Worm (Caenorhabditis elegans) whole organism, L2 larva: ENCODE data around the gene agr-1.

ENCODE experiments used
- R02D3.7 ChIP-seq: fragments of 150-350 bp; optimal IDR thresholded peaks from 2 replicates; lab custom pipeline; 2014; ENCODE audit warnings: missing biosample characterization, missing genetic modification characterization
- aly-2 ChIP-seq: fragments of 150-350 bp; optimal IDR thresholded peaks from 2 replicates; lab custom pipeline; 2014; ENCODE audit warnings: missing biosample characterization, missing genetic modification characterization
- ama-1 ChIP-seq: fragments of 150-350 bp; optimal IDR thresholded peaks from 2 replicates; lab custom pipeline; 2018; ENCODE audit warnings: inconsistent platforms
- blmp-1 ChIP-seq: sonication (generic microtip); optimal IDR thresholded peaks from 2 replicates; lab custom pipeline; 2017; ENCODE audit warnings: missing genetic modification characterization, mild to moderate bottlenecking, missing compliant biosample characterization, antibody characterized with exemption, moderate library complexity; ENCODE audit not compliant: insufficient read depth
- lin-13 ChIP-seq: fragments of 150-350 bp; optimal IDR thresholded peaks from 2 replicates; lab custom pipeline; 2014; ENCODE audit warnings: missing biosample characterization, missing genetic modification reagents, missing genetic modification characterization
- lin-39 ChIP-seq: fragments of 150-350 bp; optimal IDR thresholded peaks from 2 replicates; lab custom pipeline; 2014; ENCODE audit warnings: missing biosample characterization, missing genetic modification reagents, missing genetic modification characterization
- lsy-2 ChIP-seq, 2 experiments: fragments of 150-350 bp in 1 of 2; sonication (generic microtip) in 1 of 2; optimal IDR thresholded peaks; 2 replicates each; lab custom pipeline; 2014 to 2017; ENCODE audit warnings: missing biosample characterization in 2 of 2, missing genetic modification characterization in 2 of 2
- skn-1 ChIP-seq: sonication (generic microtip); optimal IDR thresholded peaks from 2 replicates; lab custom pipeline; 2017; ENCODE audit warnings: missing biosample characterization, missing genetic modification characterization
- zag-1 ChIP-seq: fragments of 150-350 bp; optimal IDR thresholded peaks from 2 replicates; lab custom pipeline; 2014; ENCODE audit warnings: missing biosample characterization, missing genetic modification characterization
- ztf-1 ChIP-seq: fragments of 200-800 bp; sonication (Bioruptor generic); conservative IDR thresholded peaks from 2 replicates; pipeline ENCODE4 v1.3.6; 2022; ENCODE audit warnings: missing genetic modification characterization, missing compliant biosample characterization
- ztf-11 ChIP-seq: sonication (generic microtip); optimal IDR thresholded peaks from 2 replicates; lab custom pipeline; 2017; ENCODE audit warnings: missing biosample characterization, missing genetic modification characterization
- ztf-4 ChIP-seq: fragments of 150-350 bp; optimal IDR thresholded peaks from 2 replicates; lab custom pipeline; 2014; ENCODE audit warnings: missing biosample characterization, missing genetic modification characterization

ce11 chrII:6820278-6820971, 45.4 kb upstream of the agr-1 start:
- TF ChIP-seq ama-1 (lab: Kevin White, UChicago) (no peak), lsy-2 (tag; optimal IDR thresholded peaks at IDR 0.05; lab: Kevin White, UChicago) (peak in 1 of 2 experiments; percentile 20), lin-13 (GFP tag; lab: Kevin White, UChicago) (no peak), skn-1 (no peak), lin-39 (tag; lab: Kevin White, UChicago) (no peak), zag-1 (tag; lab: Kevin White, UChicago) (no peak), R02D3.7 (tag; lab: Kevin White, UChicago) (no peak), ztf-11 (tag; lab: Kevin White, UChicago) (no peak), aly-2 (tag; lab: Kevin White, UChicago) (no peak), ztf-4 (tag; lab: Kevin White, UChicago) (no peak), ztf-1 (GFP tag; lab: Robert Waterston, UW) (no peak), blmp-1 (tag; lab: Kevin White, UChicago) (no peak)
